Worm (Caenorhabditis elegans): ENCODE measurements around the gene hst-6.

ce11 chrX:5275209-5275608, at the start of gene hst-6:
- TF ChIP-seq F10B5.3 (tag; optimal IDR thresholded peaks at IDR 0.05) = no peak
- TF ChIP-seq ceh-82 (tag; optimal IDR thresholded peaks at IDR 0.05) = no peak
- peak; percentile 77 for TF ChIP-seq nhr-28 (tag; optimal IDR thresholded peaks at IDR 0.05)
- no peak for TF ChIP-seq ZK546.5 (tag; optimal IDR thresholded peaks at IDR 0.05)
- TF ChIP-seq ama-1 (optimal IDR thresholded peaks at IDR 0.05) = no peak
- no peak for TF ChIP-seq aly-2 (tag; optimal IDR thresholded peaks at IDR 0.05)
- no peak for TF ChIP-seq daf-12 (tag; optimal IDR thresholded peaks at IDR 0.05)

All from whole organism, L4 larva.